Worm (Caenorhabditis elegans) whole organism, L4/young adult: Measurements from ENCODE around the gene ZK856.19.

ENCODE experiments used
- W03F9.2 ChIP-seq: fragments of 150-350 bp; optimal IDR thresholded peaks from 2 replicates; lab custom pipeline; 2014; ENCODE audit warnings: missing biosample characterization, missing genetic modification characterization
- dao-5 ChIP-seq: sonication (generic microtip); optimal IDR thresholded peaks from 2 replicates; lab custom pipeline; 2016; ENCODE audit warnings: missing genotype, missing genetic modification characterization, moderate library complexity, missing compliant biosample characterization
- him-1 ChIP-seq: sonication (generic microtip); optimal IDR thresholded peaks from 2 replicates; lab custom pipeline; 2016; ENCODE audit warnings: missing genotype, missing genetic modification reagents, missing genetic modification characterization, missing compliant biosample characterization

ce11 chrV:10174632-10175075, 30.1 kb downstream of the ZK856.19 start:
- no peak for TF ChIP-seq dao-5 (tag; lab: Kevin White, UChicago)
- peak; percentile 95 for TF ChIP-seq him-1 (tag; lab: Kevin White, UChicago)
- no peak for TF ChIP-seq W03F9.2
